Worm (Caenorhabditis elegans) whole organism, late embryonic: ENCODE data around the gene C27D6.11.

Experiments used
- C08G9.2 ChIP-seq: sonication (generic microtip); optimal IDR thresholded peaks from 2 replicates; lab custom pipeline; 2016; ENCODE audit warnings: mild to moderate bottlenecking, missing genetic modification characterization, moderate library complexity, missing compliant biosample characterization
- C38D4.7 ChIP-seq: fragments of 200-800 bp; sonication (Bioruptor generic); optimal IDR thresholded peaks from 2 replicates; lab custom pipeline; 2018; ENCODE audit warnings: mild to moderate bottlenecking, missing genetic modification characterization, moderate library complexity, missing compliant biosample characterization
- F13H6.1 ChIP-seq: sonication (generic microtip); optimal IDR thresholded peaks from 2 replicates; lab custom pipeline; 2016; ENCODE audit warnings: missing genetic modification characterization, missing compliant biosample characterization
- K09A11.1 ChIP-seq: sonication (generic microtip); optimal IDR thresholded peaks from 2 replicates; lab custom pipeline; 2017; ENCODE audit warnings: antibody characterized with exemption, mild to moderate bottlenecking, missing genetic modification characterization, missing compliant biosample characterization; ENCODE audit not compliant: insufficient read depth
- T23F11.4 ChIP-seq: fragments of 200-800 bp; sonication (Bioruptor generic); optimal IDR thresholded peaks from 2 replicates; lab custom pipeline; 2018; ENCODE audit warnings: mild to moderate bottlenecking, missing genetic modification characterization, missing compliant biosample characterization
- Y22D7AL.16 ChIP-seq: sonication (generic microtip); optimal IDR thresholded peaks from 2 replicates; lab custom pipeline; 2016; ENCODE audit warnings: missing genetic modification characterization, missing compliant biosample characterization
- ceh-2 ChIP-seq: sonication (generic microtip); optimal IDR thresholded peaks from 2 replicates; lab custom pipeline; 2016; ENCODE audit warnings: missing genotype, missing genetic modification characterization, missing compliant biosample characterization
- ceh-22 ChIP-seq: sonication (generic microtip); optimal IDR thresholded peaks from 2 replicates; lab custom pipeline; 2017; ENCODE audit warnings: missing biosample characterization, missing genetic modification characterization
- ceh-31 ChIP-seq: sonication (generic microtip); optimal IDR thresholded peaks from 2 replicates; lab custom pipeline; 2016; ENCODE audit warnings: missing genetic modification characterization, missing compliant biosample characterization
- ceh-45 ChIP-seq: fragments of 200-800 bp; sonication (Bioruptor generic); IDR thresholded peaks from 2 replicates; pipeline ENCODE4 v1.3.6; 2022; ENCODE audit warnings: missing genetic modification reagents, missing genetic modification characterization, missing compliant biosample characterization
- ceh-48 ChIP-seq: sonication (generic microtip); optimal IDR thresholded peaks from 2 replicates; lab custom pipeline; 2016; ENCODE audit warnings: missing genetic modification characterization, inconsistent platforms, missing compliant biosample characterization
- ceh-6 ChIP-seq: fragments of 200-800 bp; sonication (Bioruptor generic); optimal IDR thresholded peaks from 2 replicates; lab custom pipeline; 2018; ENCODE audit warnings: mild to moderate bottlenecking, missing genetic modification characterization, missing compliant biosample characterization
- ceh-9 ChIP-seq: sonication (generic microtip); optimal IDR thresholded peaks from 2 replicates; lab custom pipeline; 2016; ENCODE audit warnings: mild to moderate bottlenecking, missing genetic modification characterization, inconsistent platforms, missing compliant biosample characterization
- dve-1 ChIP-seq: sonication (generic microtip); optimal IDR thresholded peaks from 2 replicates; lab custom pipeline; 2017; ENCODE audit warnings: antibody characterized with exemption, mild to moderate bottlenecking, missing genetic modification characterization, missing compliant biosample characterization
- elt-2 ChIP-seq: sonication (generic microtip); optimal IDR thresholded peaks from 2 replicates; lab custom pipeline; 2016; ENCODE audit warnings: missing genetic modification reagents, missing genetic modification characterization, missing compliant biosample characterization
- elt-4 ChIP-seq: sonication (generic microtip); optimal IDR thresholded peaks from 2 replicates; lab custom pipeline; 2016; ENCODE audit warnings: missing genetic modification characterization, missing compliant biosample characterization
- eyg-1 ChIP-seq: sonication (generic microtip); optimal IDR thresholded peaks from 2 replicates; lab custom pipeline; 2016; ENCODE audit warnings: missing genotype, missing genetic modification characterization, missing compliant biosample characterization
- fkh-10 ChIP-seq: fragments of 150-350 bp; optimal IDR thresholded peaks from 2 replicates; lab custom pipeline; 2014; ENCODE audit warnings: missing biosample characterization, missing genetic modification reagents, missing genetic modification characterization
- fkh-6 ChIP-seq: sonication (generic microtip); optimal IDR thresholded peaks from 2 replicates; lab custom pipeline; 2016; ENCODE audit warnings: missing genetic modification characterization, missing compliant biosample characterization
- gmeb-2 ChIP-seq: sonication (generic microtip); optimal IDR thresholded peaks from 2 replicates; lab custom pipeline; 2016; ENCODE audit warnings: missing genetic modification characterization, inconsistent platforms, missing compliant biosample characterization
- hlh-13 ChIP-seq: fragments of 200-800 bp; sonication (Bioruptor generic); optimal IDR thresholded peaks from 2 replicates; lab custom pipeline; 2018; ENCODE audit warnings: mild to moderate bottlenecking, missing genetic modification characterization, missing compliant biosample characterization
- hlh-15 ChIP-seq: sonication (generic microtip); optimal IDR thresholded peaks from 2 replicates; lab custom pipeline; 2016; ENCODE audit warnings: missing genetic modification characterization, missing compliant biosample characterization
- hlh-30 ChIP-seq: sonication (generic microtip); optimal IDR thresholded peaks from 2 replicates; lab custom pipeline; 2017; ENCODE audit warnings: antibody characterized with exemption, missing genetic modification characterization, missing compliant biosample characterization; ENCODE audit not compliant: insufficient read depth
- hlh-6 ChIP-seq: sonication (generic microtip); optimal IDR thresholded peaks from 2 replicates; lab custom pipeline; 2016; ENCODE audit warnings: missing genotype, missing genetic modification characterization, missing compliant biosample characterization
- hlh-8 ChIP-seq: sonication (generic microtip); optimal IDR thresholded peaks from 2 replicates; lab custom pipeline; 2016; ENCODE audit warnings: missing genotype, missing genetic modification characterization, missing compliant biosample characterization
- lin-11 ChIP-seq: fragments of 200-800 bp; sonication (Bioruptor generic); optimal IDR thresholded peaks from 2 replicates; lab custom pipeline; 2018; ENCODE audit warnings: mild to moderate bottlenecking, missing genetic modification characterization, missing compliant biosample characterization
- nfya-1 ChIP-seq: sonication (generic microtip); optimal IDR thresholded peaks from 2 replicates; lab custom pipeline; 2017; ENCODE audit warnings: missing genetic modification characterization, mild to moderate bottlenecking, missing compliant biosample characterization, antibody characterized with exemption, moderate library complexity
- nhr-11 ChIP-seq: fragments of 150-350 bp; optimal IDR thresholded peaks from 2 replicates; lab custom pipeline; 2014; ENCODE audit warnings: missing biosample characterization, missing genetic modification characterization
- nhr-232 ChIP-seq: sonication (generic microtip); optimal IDR thresholded peaks from 2 replicates; lab custom pipeline; 2016; ENCODE audit warnings: missing genetic modification characterization, missing compliant biosample characterization
- npax-4 ChIP-seq: sonication (generic microtip); optimal IDR thresholded peaks from 2 replicates; lab custom pipeline; 2016; ENCODE audit warnings: missing genetic modification characterization, missing compliant biosample characterization
- odd-2 ChIP-seq: sonication (generic microtip); optimal IDR thresholded peaks from 2 replicates; lab custom pipeline; 2017; ENCODE audit warnings: antibody characterized with exemption, mild to moderate bottlenecking, missing genetic modification characterization, missing compliant biosample characterization
- pag-3 ChIP-seq: sonication (generic microtip); optimal IDR thresholded peaks from 2 replicates; lab custom pipeline; 2016; ENCODE audit warnings: missing compliant biosample characterization, missing genetic modification characterization, borderline replicate concordance
- pat-9 ChIP-seq: fragments of 200-800 bp; sonication (Bioruptor generic); optimal IDR thresholded peaks from 2 replicates; lab custom pipeline; 2018; ENCODE audit warnings: mild to moderate bottlenecking, missing genetic modification characterization, moderate library complexity, missing compliant biosample characterization
- pax-1 ChIP-seq: fragments of 150-350 bp; optimal IDR thresholded peaks from 2 replicates; lab custom pipeline; 2014; ENCODE audit warnings: missing biosample characterization, missing genetic modification characterization
- pha-4 ChIP-seq: fragments of 150-350 bp; optimal IDR thresholded peaks from 2 replicates; lab custom pipeline; 2018; ENCODE audit warnings: missing biosample characterization, missing genetic modification reagents, missing genetic modification characterization
- pros-1 ChIP-seq: fragments of 150-350 bp; optimal IDR thresholded peaks from 2 replicates; lab custom pipeline; 2014; ENCODE audit warnings: missing biosample characterization, missing genetic modification reagents, missing genetic modification characterization
- sdc-2 ChIP-seq: sonication (generic microtip); optimal IDR thresholded peaks from 2 replicates; lab custom pipeline; 2016; ENCODE audit warnings: missing genotype, missing genetic modification characterization, missing compliant biosample characterization
- syd-9 ChIP-seq: sonication (generic microtip); optimal IDR thresholded peaks from 2 replicates; lab custom pipeline; 2016; ENCODE audit warnings: mild to moderate bottlenecking, missing genetic modification characterization, moderate library complexity, missing compliant biosample characterization
- tbx-2 ChIP-seq: sonication (generic microtip); optimal IDR thresholded peaks from 2 replicates; lab custom pipeline; 2016; ENCODE audit warnings: missing genetic modification characterization, missing compliant biosample characterization
- tbx-7 ChIP-seq: sonication (generic microtip); optimal IDR thresholded peaks from 2 replicates; lab custom pipeline; 2016; ENCODE audit warnings: missing genotype, missing genetic modification characterization, missing compliant biosample characterization
- ttx-3 ChIP-seq: sonication (generic microtip); optimal IDR thresholded peaks from 2 replicates; lab custom pipeline; 2016; ENCODE audit warnings: missing genetic modification reagents, missing genetic modification characterization, missing compliant biosample characterization
- unc-3 ChIP-seq, 2 experiments: fragments of 200-800 bp in 1 of 2; sonication (Bioruptor generic) in 1 of 2; sonication (generic microtip) in 1 of 2; conservative IDR thresholded peaks in 1 of 2; optimal IDR thresholded peaks in 1 of 2; 2 replicates each; pipeline versions ENCODE4 v1.3.6 to Lab custom; 2016 to 2022; ENCODE audit warnings: missing compliant biosample characterization in 2 of 2, missing genetic modification characterization in 2 of 2, missing genetic modification reagents in 1 of 2
- unc-55 ChIP-seq: sonication (generic microtip); optimal IDR thresholded peaks from 2 replicates; lab custom pipeline; 2017; ENCODE audit warnings: missing biosample characterization, missing genetic modification reagents, missing genetic modification characterization
- unc-86 ChIP-seq: sonication (generic microtip); optimal IDR thresholded peaks from 2 replicates; lab custom pipeline; 2016; ENCODE audit warnings: missing genetic modification characterization, missing compliant biosample characterization
- zip-5 ChIP-seq: sonication (generic microtip); optimal IDR thresholded peaks from 2 replicates; lab custom pipeline; 2016; ENCODE audit warnings: missing genetic modification characterization, missing compliant biosample characterization
- ztf-16 ChIP-seq: sonication (generic microtip); optimal IDR thresholded peaks from 2 replicates; lab custom pipeline; 2017; ENCODE audit warnings: missing genetic modification characterization, missing compliant biosample characterization

Gene C27D6.11

DNA sequence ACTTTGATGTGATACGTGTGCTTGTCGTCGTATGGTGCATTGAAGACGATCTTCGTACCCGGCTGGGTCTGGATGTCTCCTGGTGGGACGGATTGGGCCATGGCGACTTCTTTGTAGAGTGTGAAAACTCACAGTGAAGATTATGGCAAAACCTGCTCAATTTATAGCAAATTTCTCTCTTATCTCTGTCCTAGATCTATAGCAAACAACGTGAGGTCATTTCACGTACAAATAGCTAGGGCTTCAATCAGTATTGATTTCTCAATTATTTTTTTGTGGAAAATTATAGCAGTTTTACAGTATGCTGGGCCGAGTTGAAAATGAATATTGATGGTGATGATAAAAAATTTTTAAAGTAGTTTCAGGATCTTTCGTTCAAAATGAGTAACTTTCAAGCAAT, 4.0 kb downstream of the C27D6.11 start, which contains the start of gene msp-45:
Gene msp-45 (minus strand): TSS at position 101 of the 400 bp plus-strand sequence.
- TF ChIP-seq tbx-7 (no peak), pat-9 (tag; lab: Kevin White, UChicago) (no peak), Y22D7AL.16 (tag; lab: Kevin White, UChicago) (no peak), ceh-48 (tag; lab: Kevin White, UChicago) (no peak), ttx-3 (tag; lab: Kevin White, UChicago) (no peak), F13H6.1 (tag; lab: Kevin White, UChicago) (no peak), odd-2 (no peak), ceh-2 (tag; lab: Kevin White, UChicago) (no peak), sdc-2 (no peak), eyg-1 (no peak), elt-4 (tag; lab: Kevin White, UChicago) (no peak), lin-11 (tag; lab: Kevin White, UChicago) (no peak), C08G9.2 (tag; lab: Kevin White, UChicago) (no peak)

DNA sequence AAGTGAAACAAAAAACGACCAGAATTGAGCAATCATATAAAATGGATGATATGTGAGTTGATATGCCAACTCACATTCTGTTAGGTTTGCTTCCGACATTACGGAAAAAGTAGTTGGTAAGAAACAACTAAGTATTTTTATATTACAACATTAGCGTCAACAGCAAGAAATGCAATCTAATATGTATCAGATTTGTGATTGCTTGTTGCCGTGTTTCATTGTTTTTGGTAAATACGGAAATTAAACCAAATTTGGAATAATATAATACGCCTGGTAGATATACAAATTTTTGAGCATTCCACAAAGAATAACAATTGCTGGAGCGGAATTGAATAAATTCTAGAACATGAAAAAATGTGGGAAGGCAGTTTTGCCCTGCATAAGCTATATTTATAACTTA, 6.5 kb downstream of the C27D6.11 start, which contains the start of gene srb-12:
Gene srb-12 (minus strand): TSS at position 101 of the 400 bp plus-strand sequence.
- no peak for TF ChIP-seq ceh-6 (GFP tag; lab: Kevin White, UChicago)
- no peak for TF ChIP-seq C38D4.7
- TF ChIP-seq elt-4 (tag; lab: Kevin White, UChicago) = no peak
- no peak for TF ChIP-seq pat-9 (tag; lab: Kevin White, UChicago)
- TF ChIP-seq nfya-1 = no peak
- no peak for TF ChIP-seq K09A11.1 (tag; lab: Kevin White, UChicago)
- TF ChIP-seq zip-5 (tag; lab: Kevin White, UChicago) = no peak
- TF ChIP-seq fkh-6 (tag; lab: Kevin White, UChicago) = no peak
- no peak for TF ChIP-seq hlh-13
- TF ChIP-seq syd-9 = no peak
- no peak for TF ChIP-seq dve-1 (tag; lab: Kevin White, UChicago)
- TF ChIP-seq pha-4 (tag; lab: Kevin White, UChicago) = no peak
- TF ChIP-seq hlh-8 (tag; lab: Kevin White, UChicago) = no peak
- no peak for TF ChIP-seq hlh-6 (tag; lab: Kevin White, UChicago)
- TF ChIP-seq T23F11.4 (GFP tag; lab: Kevin White, UChicago) = no peak
- no peak for TF ChIP-seq ceh-45
- no peak for TF ChIP-seq pros-1 (tag; lab: Kevin White, UChicago)
- no peak for TF ChIP-seq unc-86 (tag; lab: Kevin White, UChicago)
- TF ChIP-seq pag-3 = no peak
- TF ChIP-seq ztf-16 (tag; lab: Kevin White, UChicago) = no peak

- TF ChIP-seq ztf-16 (tag; lab: Kevin White, UChicago) = no peak
- TF ChIP-seq fkh-6 (tag; lab: Kevin White, UChicago) = no peak
- TF ChIP-seq gmeb-2 (tag; lab: Kevin White, UChicago) = no peak
- TF ChIP-seq ceh-31 (tag; lab: Kevin White, UChicago) = no peak
- no peak for TF ChIP-seq pros-1 (tag; lab: Kevin White, UChicago)
- no peak for TF ChIP-seq fkh-10 (GFP tag; lab: Kevin White, UChicago)
- TF ChIP-seq ceh-9 (tag; lab: Kevin White, UChicago) = no peak
- no peak for TF ChIP-seq ceh-45
Measured at ce11 chrII:5150829-5151228, 10.2 kb downstream of the C27D6.11 start, which contains the start of gene srb-16. Gene srb-16 (minus strand): TSS chrII:5150929.

DNA sequence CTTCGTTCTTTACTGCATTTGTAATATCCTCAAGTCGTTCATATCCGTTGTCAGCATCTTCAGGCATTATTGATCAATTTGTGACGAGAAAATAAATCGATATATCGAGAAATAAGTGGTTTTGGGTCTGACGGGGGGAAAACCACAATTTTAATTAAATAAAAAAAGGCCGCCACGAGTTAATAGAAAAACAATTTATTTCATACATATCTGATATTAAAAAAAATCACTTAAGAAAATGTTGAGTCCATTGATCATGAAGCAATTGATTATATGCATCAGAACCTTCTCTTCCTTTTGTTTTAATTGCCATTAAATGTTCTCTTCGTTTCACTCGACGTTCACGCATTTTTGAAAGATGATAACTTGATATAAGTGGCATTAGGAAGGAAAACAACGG, 12.7 kb downstream of the C27D6.11 start, which contains the start of gene F58A6.5:
Gene F58A6.5 (minus strand): TSS at position 101 of the 400 bp plus-strand sequence.
- TF ChIP-seq unc-3 (GFP tag; conservative IDR thresholded peaks at IDR 0.05; lab: Robert Waterston, UW) (no peak), unc-3 (tag; optimal IDR thresholded peaks at IDR 0.05; lab: Kevin White, UChicago) (no peak), nhr-11 (tag; lab: Kevin White, UChicago) (no peak), elt-2 (tag; lab: Kevin White, UChicago) (no peak), ceh-22 (tag; lab: Kevin White, UChicago) (no peak), C38D4.7 (no peak), ceh-6 (GFP tag; lab: Kevin White, UChicago) (no peak), nhr-232 (tag; lab: Kevin White, UChicago) (no peak), pax-1 (tag; lab: Kevin White, UChicago) (no peak), tbx-2 (no peak), lin-11 (tag; lab: Kevin White, UChicago) (no peak), ceh-31 (tag; lab: Kevin White, UChicago) (no peak), hlh-15 (tag; lab: Kevin White, UChicago) (no peak), npax-4 (tag; lab: Kevin White, UChicago) (no peak), unc-55 (GFP tag; lab: Kevin White, UChicago) (no peak), ceh-9 (tag; lab: Kevin White, UChicago) (no peak), K09A11.1 (tag; lab: Kevin White, UChicago) (no peak), hlh-30 (no peak)
